Fruit fly (Drosophila melanogaster) whole organism, prepupa: Measurements from ENCODE around the gene Ace.

ENCODE experiments used
- CG10631 ChIP-seq: fragments of 200-800 bp; sonication (Bioruptor generic); optimal IDR thresholded peaks from 2 replicates; lab custom pipeline; 2016; ENCODE audit warnings: missing biosample characterization, missing genetic modification characterization
- CG11294 ChIP-seq: fragments of 200-800 bp; sonication (Bioruptor generic); IDR thresholded peaks from 2 replicates; pipeline ENCODE4 v1.3.6; 2022; ENCODE audit warnings: missing biosample characterization, missing genetic modification characterization
- CG11762 ChIP-seq: fragments of 200-800 bp; sonication (Bioruptor generic); optimal IDR thresholded peaks from 3 replicates; lab custom pipeline; 2016; ENCODE audit warnings: missing biosample characterization, missing genetic modification characterization; ENCODE audit not compliant: insufficient read depth
- CG11902 ChIP-seq: fragments of 200-800 bp; sonication (Bioruptor generic); optimal IDR thresholded peaks from 3 replicates; lab custom pipeline; 2016; ENCODE audit warnings: missing biosample characterization, missing genetic modification characterization
- CG15336 ChIP-seq: fragments of 200-800 bp; sonication (Bioruptor generic); IDR thresholded peaks from 2 replicates; pipeline ENCODE4 v1.3.6; 2022; ENCODE audit warnings: missing biosample characterization, missing genetic modification characterization
- CG1621 ChIP-seq: fragments of 200-800 bp; sonication (Bioruptor generic); optimal IDR thresholded peaks from 3 replicates; lab custom pipeline; 2018; ENCODE audit warnings: missing biosample characterization, mild to moderate bottlenecking, missing genetic modification characterization
- CG31627 ChIP-seq: fragments of 200-800 bp; sonication (Bioruptor generic); optimal IDR thresholded peaks from 3 replicates; lab custom pipeline; 2016; ENCODE audit warnings: missing biosample characterization, missing genetic modification characterization
- CG32006 ChIP-seq: fragments of 200-800 bp; sonication (Bioruptor generic); optimal IDR thresholded peaks from 3 replicates; lab custom pipeline; 2017; ENCODE audit warnings: missing biosample characterization, mild to moderate bottlenecking, missing genetic modification characterization
- CG34406 ChIP-seq: fragments of 200-800 bp; sonication (Bioruptor generic); optimal IDR thresholded peaks from 3 replicates; lab custom pipeline; 2016; ENCODE audit warnings: missing biosample characterization, missing genetic modification characterization
- CG3919 ChIP-seq: fragments of 200-800 bp; sonication (Bioruptor generic); optimal IDR thresholded peaks from 3 replicates; lab custom pipeline; 2016; ENCODE audit warnings: missing biosample characterization, missing genetic modification characterization
- CG4318 ChIP-seq: fragments of 200-800 bp; sonication (Bioruptor generic); optimal IDR thresholded peaks from 3 replicates; lab custom pipeline; 2017; ENCODE audit warnings: missing biosample characterization, mild to moderate bottlenecking, missing genetic modification characterization
- CG6163 ChIP-seq: fragments of 200-800 bp; sonication (Bioruptor generic); IDR thresholded peaks from 3 replicates; pipeline ENCODE4 v1.3.6; 2022; ENCODE audit warnings: missing biosample characterization, missing genetic modification characterization
- CG6276 ChIP-seq: fragments of 200-800 bp; sonication (Bioruptor generic); optimal IDR thresholded peaks from 2 replicates; lab custom pipeline; 2017; ENCODE audit warnings: missing biosample characterization, mild to moderate bottlenecking, missing genetic modification characterization
- CG6792 ChIP-seq: fragments of 200-800 bp; sonication (Bioruptor generic); optimal IDR thresholded peaks from 3 replicates; lab custom pipeline; 2016; ENCODE audit warnings: missing biosample characterization, missing genetic modification characterization
- CG6854 ChIP-seq: fragments of 200-800 bp; sonication (Bioruptor generic); optimal IDR thresholded peaks from 2 replicates; lab custom pipeline; 2017; ENCODE audit warnings: missing biosample characterization, mild to moderate bottlenecking, missing genetic modification characterization
- CG7368 ChIP-seq: fragments of 200-800 bp; sonication (Bioruptor generic); optimal IDR thresholded peaks from 3 replicates; lab custom pipeline; 2016; ENCODE audit warnings: missing biosample characterization, missing genetic modification characterization
- CG8119 ChIP-seq: fragments of 200-800 bp; sonication (Bioruptor generic); IDR thresholded peaks from 3 replicates; pipeline ENCODE4 v1.3.6; 2022; ENCODE audit warnings: missing biosample characterization, missing genetic modification characterization
- CG8319 ChIP-seq: fragments of 200-800 bp; sonication (Bioruptor generic); optimal IDR thresholded peaks from 3 replicates; lab custom pipeline; 2016; ENCODE audit warnings: missing biosample characterization, missing genetic modification characterization
- CG8632 ChIP-seq: fragments of 200-800 bp; sonication (Bioruptor generic); optimal IDR thresholded peaks from 3 replicates; lab custom pipeline; 2016; ENCODE audit warnings: missing biosample characterization, missing genetic modification characterization
- CG9139 ChIP-seq: fragments of 200-800 bp; sonication (Bioruptor generic); optimal IDR thresholded peaks from 3 replicates; lab custom pipeline; 2017; ENCODE audit warnings: missing biosample characterization, mild to moderate bottlenecking, missing genetic modification characterization
- Eip75B ChIP-seq: fragments of 200-800 bp; sonication (Bioruptor generic); optimal IDR thresholded peaks from 3 replicates; lab custom pipeline; 2016; ENCODE audit warnings: missing biosample characterization, missing genetic modification characterization
- Eip93F ChIP-seq: fragments of 200-800 bp; sonication (Bioruptor generic); optimal IDR thresholded peaks from 2 replicates; lab custom pipeline; 2016; ENCODE audit warnings: missing biosample characterization, mild to moderate bottlenecking, missing genetic modification characterization
- Ets21C ChIP-seq: fragments of 200-800 bp; sonication (Bioruptor generic); optimal IDR thresholded peaks from 3 replicates; lab custom pipeline; 2016; ENCODE audit warnings: missing biosample characterization, missing genetic modification characterization
- Ets96B ChIP-seq: fragments of 200-800 bp; optimal IDR thresholded peaks from 2 replicates; lab custom pipeline; 2019; ENCODE audit warnings: missing biosample characterization, mild to moderate bottlenecking, missing genetic modification characterization, moderate library complexity
- Gug ChIP-seq: fragments of 200-800 bp; sonication (Bioruptor generic); IDR thresholded peaks from 2 replicates; pipeline ENCODE4 v1.3.6; 2022; ENCODE audit warnings: missing biosample characterization, missing genetic modification characterization
- Hr39 ChIP-seq: fragments of 200-800 bp; sonication (Bioruptor generic); optimal IDR thresholded peaks from 2 replicates; lab custom pipeline; 2016; ENCODE audit warnings: missing biosample characterization, missing genetic modification characterization
- Lpt ChIP-seq: fragments of 200-800 bp; sonication (Bioruptor generic); optimal IDR thresholded peaks from 3 replicates; lab custom pipeline; 2016; ENCODE audit warnings: missing biosample characterization, missing genetic modification characterization
- Met ChIP-seq: fragments of 200-800 bp; sonication (Bioruptor generic); optimal IDR thresholded peaks from 3 replicates; lab custom pipeline; 2016; ENCODE audit warnings: missing biosample characterization, missing genetic modification characterization
- Sox102F ChIP-seq: fragments of 200-800 bp; sonication (Bioruptor generic); optimal IDR thresholded peaks from 2 replicates; lab custom pipeline; 2016; ENCODE audit warnings: missing biosample characterization, mild to moderate bottlenecking, missing genetic modification characterization
- Sox15 ChIP-seq: fragments of 200-800 bp; sonication (Bioruptor generic); optimal IDR thresholded peaks from 3 replicates; lab custom pipeline; 2016; ENCODE audit warnings: missing biosample characterization, missing genetic modification characterization
- achi ChIP-seq: fragments of 200-800 bp; sonication (Bioruptor generic); optimal IDR thresholded peaks from 3 replicates; lab custom pipeline; 2016; ENCODE audit warnings: missing biosample characterization, missing genetic modification characterization
- acj6 ChIP-seq: fragments of 200-800 bp; sonication (Bioruptor generic); optimal IDR thresholded peaks from 3 replicates; lab custom pipeline; 2016; ENCODE audit warnings: missing biosample characterization, missing genetic modification characterization
- cyc ChIP-seq: fragments of 200-800 bp; sonication (Bioruptor generic); optimal IDR thresholded peaks from 3 replicates; lab custom pipeline; 2016; ENCODE audit warnings: missing biosample characterization, missing genetic modification characterization
- dac ChIP-seq: fragments of 200-800 bp; sonication (Bioruptor generic); optimal IDR thresholded peaks from 2 replicates; lab custom pipeline; 2017; ENCODE audit warnings: missing biosample characterization, mild to moderate bottlenecking, missing genetic modification characterization
- dsx ChIP-seq: fragments of 200-800 bp; optimal IDR thresholded peaks from 3 replicates; lab custom pipeline; 2019; ENCODE audit warnings: missing biosample characterization, mild to moderate bottlenecking, missing genetic modification characterization, moderate library complexity; ENCODE audit not compliant: poor library complexity, severe bottlenecking
- eg ChIP-seq: fragments of 200-800 bp; sonication (Bioruptor generic); IDR thresholded peaks from 3 replicates; pipeline ENCODE4 v1.3.6; 2022; ENCODE audit warnings: missing biosample characterization, missing genetic modification characterization
- esn ChIP-seq: fragments of 200-800 bp; sonication (Bioruptor generic); optimal IDR thresholded peaks from 2 replicates; lab custom pipeline; 2016; ENCODE audit warnings: missing biosample characterization, mild to moderate bottlenecking, missing genetic modification characterization, moderate library complexity
- fd59A ChIP-seq: fragments of 200-800 bp; sonication (Bioruptor generic); optimal IDR thresholded peaks from 2 replicates; lab custom pipeline; 2017; ENCODE audit warnings: missing biosample characterization, mild to moderate bottlenecking, missing genetic modification characterization, missing genetic modification reagents
- fd85E ChIP-seq: fragments of 200-800 bp; sonication (Bioruptor generic); optimal IDR thresholded peaks from 3 replicates; lab custom pipeline; 2016; ENCODE audit warnings: missing biosample characterization, missing genetic modification characterization
- fkh ChIP-seq: fragments of 200-800 bp; sonication (Bioruptor generic); optimal IDR thresholded peaks from 3 replicates; lab custom pipeline; 2017; ENCODE audit warnings: missing biosample characterization, mild to moderate bottlenecking, missing genetic modification characterization, moderate library complexity
- lz ChIP-seq: fragments of 200-800 bp; sonication (Bioruptor generic); optimal IDR thresholded peaks from 3 replicates; lab custom pipeline; 2016; ENCODE audit warnings: missing biosample characterization, missing genetic modification characterization
- net ChIP-seq: fragments of 200-800 bp; sonication (Bioruptor generic); optimal IDR thresholded peaks from 3 replicates; lab custom pipeline; 2016; ENCODE audit warnings: missing biosample characterization, missing genetic modification characterization
- pdm3 ChIP-seq: fragments of 200-800 bp; sonication (Bioruptor generic); optimal IDR thresholded peaks from 3 replicates; lab custom pipeline; 2016; ENCODE audit warnings: missing biosample characterization, missing genetic modification characterization
- salr ChIP-seq, 2 experiments: fragments of 200-800 bp; sonication (Bioruptor generic); optimal IDR thresholded peaks; 3 replicates each; lab custom pipeline; 2016 to 2018; ENCODE audit warnings: missing biosample characterization in 2 of 2, missing genetic modification characterization in 2 of 2, mild to moderate bottlenecking in 1 of 2
- spab ChIP-seq: fragments of 200-800 bp; sonication (Bioruptor generic); optimal IDR thresholded peaks from 2 replicates; lab custom pipeline; 2017; ENCODE audit warnings: missing biosample characterization, mild to moderate bottlenecking, missing genetic modification characterization, missing genetic modification reagents
- ss ChIP-seq, 2 experiments: fragments of 200-800 bp; sonication (Bioruptor generic); optimal IDR thresholded peaks; 2 replicates in 1 of 2; 3 replicates in 1 of 2; lab custom pipeline; 2017 to 2018; ENCODE audit warnings: mild to moderate bottlenecking in 2 of 2, missing biosample characterization in 2 of 2, missing genetic modification characterization in 2 of 2, moderate library complexity in 1 of 2
- svp ChIP-seq: fragments of 200-800 bp; sonication (Bioruptor generic); peaks from one replicate; lab custom pipeline; 2016; ENCODE audit warnings: missing biosample characterization, missing genetic modification characterization
- topi ChIP-seq: fragments of 200-800 bp; sonication (Bioruptor generic); optimal IDR thresholded peaks from 3 replicates; lab custom pipeline; 2016; ENCODE audit warnings: missing biosample characterization, missing genetic modification characterization
- vri ChIP-seq: fragments of 200-800 bp; sonication (Bioruptor generic); optimal IDR thresholded peaks from 3 replicates; lab custom pipeline; 2016; ENCODE audit warnings: missing biosample characterization, mild to moderate bottlenecking, missing genetic modification characterization

The Ace gene

DNA sequence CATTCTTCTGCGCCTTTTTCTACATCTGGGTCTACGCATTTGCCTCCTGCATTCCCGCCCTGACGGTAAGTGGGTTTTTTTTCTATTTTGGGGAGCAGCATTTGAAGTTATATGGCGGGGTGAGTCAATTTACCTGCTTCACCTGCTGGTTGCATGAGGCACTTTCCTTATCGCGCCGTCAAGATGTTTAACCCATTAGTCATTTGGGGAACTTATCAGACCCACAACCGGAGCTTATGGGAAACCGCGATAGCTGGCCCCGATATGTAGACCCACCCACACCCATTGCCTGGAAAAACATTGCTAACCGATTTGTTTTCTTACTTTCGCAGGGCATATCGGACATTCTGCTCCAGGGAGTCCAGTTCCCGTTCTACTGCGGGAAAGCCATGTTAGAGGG, 2.4 kb upstream of the Ace start:
- TF ChIP-seq Sox102F (no peak), svp (GFP tag; lab: Kevin White, UChicago) (no peak), Sox15 (GFP tag; lab: Kevin White, UChicago) (no peak), Hr39 (GFP tag; lab: Kevin White, UChicago) (no peak), Met (GFP tag; lab: Kevin White, UChicago) (no peak), CG6854 (GFP tag; lab: Kevin White, UChicago) (no peak), net (GFP tag; lab: Kevin White, UChicago) (no peak), pdm3 (no peak), fkh (no peak), ss (GFP tag; optimal IDR thresholded peaks at IDR 0.05; lab: Kevin White, UChicago) (no peak), cyc (no peak), dsx (no peak)
- TF ChIP-seq, all 60 proteins: peak for 0

DNA sequence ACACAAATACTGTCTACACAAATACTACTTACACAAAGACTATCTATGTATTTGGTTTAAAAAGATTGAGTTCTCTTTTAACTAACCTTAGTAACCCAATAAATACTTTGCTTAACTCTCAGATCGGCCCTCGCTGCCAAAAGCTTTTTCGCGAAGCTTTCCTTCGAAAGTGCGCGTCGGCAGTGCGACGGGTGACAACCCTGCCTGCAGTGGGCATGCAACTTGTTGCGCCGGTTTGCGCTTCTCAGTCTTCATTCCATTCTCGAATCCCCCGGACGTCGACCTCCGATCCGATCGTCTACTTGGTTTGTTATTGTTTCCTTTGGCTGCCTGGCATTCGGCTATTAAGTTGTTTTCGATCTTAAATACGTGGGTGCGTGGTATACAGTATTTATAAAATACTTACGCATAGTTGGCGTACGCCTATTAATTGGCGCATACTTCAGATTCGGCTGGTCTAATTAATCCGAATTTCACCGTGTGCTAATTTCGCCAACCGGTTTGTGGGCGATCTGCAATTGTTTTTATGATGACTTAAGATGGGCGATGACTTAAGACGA, 877 bp upstream of the Ace start, which contains the start of gene CG11686:
Gene CG11686 (plus strand): TSS at position 243 of the 560 bp plus-strand sequence.
- TF ChIP-seq CG6854 (GFP tag; lab: Kevin White, UChicago) (no peak), CG8632 (peak; percentile 6), CG9139 (GFP tag; lab: Kevin White, UChicago) (no peak), cyc (no peak), Met (GFP tag; lab: Kevin White, UChicago) (peak; percentile 15), Sox102F (peak; percentile 51), Lpt (GFP tag; lab: Kevin White, UChicago) (no peak), ss (GFP tag; optimal IDR thresholded peaks at IDR 0.05; lab: Kevin White, UChicago) (no peak), CG6792 (GFP tag; lab: Kevin White, UChicago) (no peak), CG8119 (GFP tag; lab: Robert Waterston, UW) (no peak), CG11762 (GFP tag; lab: Kevin White, UChicago) (no peak), fd59A (GFP tag; lab: Kevin White, UChicago) (no peak), fd85E (GFP tag; lab: Kevin White, UChicago) (no peak), spab (no peak), svp (GFP tag; lab: Kevin White, UChicago) (peak; percentile 92), dac (GFP tag; lab: Kevin White, UChicago) (no peak), CG4318 (GFP tag; lab: Kevin White, UChicago) (no peak), esn (GFP tag; lab: Kevin White, UChicago) (peak; percentile 16), CG32006 (GFP tag; lab: Kevin White, UChicago) (no peak), CG31627 (GFP tag; lab: Kevin White, UChicago) (no peak), CG7368 (GFP tag; lab: Kevin White, UChicago) (no peak), topi (GFP tag; lab: Kevin White, UChicago) (no peak), salr (GFP tag; optimal IDR thresholded peaks at IDR 0.05; lab: Kevin White, UChicago) (no peak), eg (GFP tag; lab: Robert Waterston, UW) (peak; percentile 51; the same call in 1 of the 3 replicates), CG10631 (GFP tag; lab: Kevin White, UChicago) (no peak), CG15336 (GFP tag; lab: Robert Waterston, UW) (peak; percentile 56; the same call in 1 of the 2 replicates), achi (GFP tag; lab: Kevin White, UChicago) (no peak), Eip93F (GFP tag; lab: Kevin White, UChicago) (no peak), CG8319 (no peak), Eip75B (GFP tag; lab: Kevin White, UChicago) (no peak), Ets21C (GFP tag; lab: Kevin White, UChicago) (no peak), CG11294 (GFP tag; lab: Robert Waterston, UW) (no peak), Ets96B (tag; lab: Kevin White, UChicago) (no peak), CG6276 (GFP tag; lab: Kevin White, UChicago) (no peak), acj6 (GFP tag; lab: Kevin White, UChicago) (no peak), lz (no peak), dsx (no peak), vri (GFP tag; lab: Kevin White, UChicago) (peak; percentile 26), fkh (peak; percentile 70), net (GFP tag; lab: Kevin White, UChicago) (no peak), CG34406 (GFP tag; lab: Kevin White, UChicago) (peak; percentile 8), CG6163 (GFP tag; lab: Robert Waterston, UW) (peak; percentile 29; the same call in 1 of the 3 replicates), CG1621 (tag; lab: Kevin White, UChicago) (peak; percentile 1), CG11902 (no peak), Gug (GFP tag; lab: Robert Waterston, UW) (no peak), CG3919 (GFP tag; lab: Kevin White, UChicago) (no peak)
